Fruit fly (Drosophila melanogaster) whole organism, embryonic: ENCODE measurements around the gene Syt12.

Experiments used
- B-H2 ChIP-seq: fragments of 200-800 bp; sonication (Bioruptor generic); optimal IDR thresholded peaks from 2 replicates; lab custom pipeline; 2018; ENCODE audit warnings: missing biosample characterization, mild to moderate bottlenecking, missing genetic modification characterization
- CG11456 ChIP-seq: fragments of 200-800 bp; sonication (Bioruptor generic); IDR thresholded peaks from 3 replicates; pipeline ENCODE4 v1.3.6; 2022; ENCODE audit warnings: missing biosample characterization, missing genetic modification characterization
- CG11504 ChIP-seq: fragments of 200-800 bp; sonication (Bioruptor generic); optimal IDR thresholded peaks from 3 replicates; lab custom pipeline; 2019; ENCODE audit warnings: missing biosample characterization, mild to moderate bottlenecking, missing genetic modification characterization, moderate library complexity
- CG12155 ChIP-seq: fragments of 200-800 bp; sonication (Bioruptor generic); optimal IDR thresholded peaks from 3 replicates; lab custom pipeline; 2016; ENCODE audit warnings: missing biosample characterization, missing genetic modification characterization
- CG1233 ChIP-seq: fragments of 200-800 bp; sonication (Bioruptor generic); optimal IDR thresholded peaks from 4 replicates; lab custom pipeline; 2018; ENCODE audit warnings: missing biosample characterization, mild to moderate bottlenecking, missing genetic modification characterization
- CG15514 ChIP-seq: fragments of 200-800 bp; sonication (Bioruptor generic); optimal IDR thresholded peaks from 3 replicates; lab custom pipeline; 2017; ENCODE audit warnings: missing biosample characterization, missing genetic modification characterization, mild to moderate bottlenecking, moderate library complexity, missing genetic modification reagents
- CG1603 ChIP-seq: fragments of 200-800 bp; sonication (Bioruptor generic); optimal IDR thresholded peaks from 2 replicates; lab custom pipeline; 2019; ENCODE audit warnings: missing biosample characterization, mild to moderate bottlenecking, missing genetic modification characterization, moderate library complexity
- CG16813 ChIP-seq: fragments of 200-800 bp; sonication (Bioruptor generic); IDR thresholded peaks from 3 replicates; pipeline ENCODE4 v1.3.6; 2022; ENCODE audit warnings: missing biosample characterization, missing genetic modification characterization; ENCODE audit not compliant: partially characterized antibody
- CG2120 ChIP-seq: fragments of 200-800 bp; sonication (Bioruptor generic); optimal IDR thresholded peaks from 3 replicates; lab custom pipeline; 2016; ENCODE audit warnings: missing biosample characterization, missing genetic modification characterization
- CG2712 ChIP-seq: fragments of 200-800 bp; optimal IDR thresholded peaks from 3 replicates; lab custom pipeline; 2019; ENCODE audit warnings: missing biosample characterization, mild to moderate bottlenecking, missing genetic modification characterization, moderate library complexity
- CG2889 ChIP-seq: fragments of 200-800 bp; sonication (Bioruptor generic); IDR thresholded peaks from 3 replicates; pipeline ENCODE4 v1.3.6; 2022; ENCODE audit warnings: missing biosample characterization, missing genetic modification characterization
- CG30403 ChIP-seq: fragments of 200-800 bp; sonication (Bioruptor generic); optimal IDR thresholded peaks from 3 replicates; lab custom pipeline; 2016; ENCODE audit warnings: missing biosample characterization, missing genetic modification characterization
- CG3407 ChIP-seq: fragments of 200-800 bp; sonication (Bioruptor generic); optimal IDR thresholded peaks from 2 replicates; lab custom pipeline; 2018; ENCODE audit warnings: missing biosample characterization, mild to moderate bottlenecking, missing genetic modification characterization
- CG34376 ChIP-seq: fragments of 200-800 bp; sonication (Bioruptor generic); optimal IDR thresholded peaks from 2 replicates; lab custom pipeline; 2018; ENCODE audit warnings: missing biosample characterization, mild to moderate bottlenecking, missing genetic modification characterization
- CG5245 ChIP-seq: fragments of 200-800 bp; sonication (Bioruptor generic); optimal IDR thresholded peaks from 3 replicates; lab custom pipeline; 2016; ENCODE audit warnings: missing biosample characterization, missing genetic modification characterization
- CG6254 ChIP-seq: fragments of 200-800 bp; sonication (Bioruptor generic); optimal IDR thresholded peaks from 3 replicates; lab custom pipeline; 2017; ENCODE audit warnings: mild to moderate bottlenecking, missing biosample characterization, missing genetic modification reagents, missing genetic modification characterization
- CG6791 ChIP-seq: fragments of 200-800 bp; sonication (Bioruptor generic); IDR thresholded peaks from 3 replicates; pipeline ENCODE4 v1.3.6; 2022; ENCODE audit warnings: missing biosample characterization, missing genetic modification characterization; ENCODE audit not compliant: partially characterized antibody
- CG9932 ChIP-seq: fragments of 200-800 bp; sonication (Bioruptor generic); IDR thresholded peaks from 2 replicates; pipeline ENCODE4 v1.3.6; 2022; ENCODE audit warnings: missing biosample characterization, missing genetic modification characterization
- CHES-1-like ChIP-seq: fragments of 200-800 bp; sonication (Bioruptor generic); optimal IDR thresholded peaks from 2 replicates; lab custom pipeline; 2016; ENCODE audit warnings: missing biosample characterization, missing genetic modification characterization
- Dll ChIP-seq: fragments of 200-800 bp; sonication (Bioruptor generic); IDR thresholded peaks from 4 replicates; pipeline ENCODE4 v1.3.6; 2022; ENCODE audit warnings: missing biosample characterization, missing genetic modification characterization; ENCODE audit not compliant: partially characterized antibody
- Ets65A ChIP-seq: fragments of 200-800 bp; sonication (Bioruptor generic); peaks from one replicate; lab custom pipeline; 2016; ENCODE audit warnings: missing biosample characterization, missing genetic modification characterization
- Fer1 ChIP-seq: fragments of 200-800 bp; sonication (Bioruptor generic); optimal IDR thresholded peaks from 2 replicates; lab custom pipeline; 2017; ENCODE audit warnings: missing biosample characterization, mild to moderate bottlenecking, missing genetic modification characterization
- HmgD ChIP-seq: fragments of 200-800 bp; sonication (Bioruptor generic); optimal IDR thresholded peaks from 3 replicates; lab custom pipeline; 2016; ENCODE audit warnings: missing biosample characterization, missing genetic modification characterization
- Hr3 ChIP-seq: fragments of 200-800 bp; sonication (Bioruptor generic); optimal IDR thresholded peaks from 3 replicates; lab custom pipeline; 2016; ENCODE audit warnings: missing biosample characterization, missing genetic modification characterization
- Lhr ChIP-seq: fragments of 200-800 bp; sonication (Bioruptor generic); optimal IDR thresholded peaks from 3 replicates; lab custom pipeline; 2017; ENCODE audit warnings: mild to moderate bottlenecking, missing biosample characterization, missing genetic modification reagents, missing genetic modification characterization
- MTF-1 ChIP-seq: fragments of 200-800 bp; sonication (Bioruptor generic); optimal IDR thresholded peaks from 2 replicates; lab custom pipeline; 2018; ENCODE audit warnings: missing biosample characterization, mild to moderate bottlenecking, missing genetic modification characterization, borderline replicate concordance
- Myb ChIP-seq: fragments of 200-800 bp; sonication (Bioruptor generic); optimal IDR thresholded peaks from 2 replicates; lab custom pipeline; 2016; ENCODE audit warnings: missing biosample characterization, missing genetic modification characterization
- NfI ChIP-seq: fragments of 200-800 bp; sonication (Bioruptor generic); optimal IDR thresholded peaks from 3 replicates; lab custom pipeline; 2018; ENCODE audit warnings: missing biosample characterization, mild to moderate bottlenecking, missing genetic modification characterization, moderate library complexity
- Ptx1 ChIP-seq: fragments of 200-800 bp; sonication (Bioruptor generic); IDR thresholded peaks from 2 replicates; pipeline ENCODE4 v1.3.6; 2022; ENCODE audit warnings: missing biosample characterization, missing genetic modification characterization
- Usf ChIP-seq: fragments of 200-800 bp; sonication (Bioruptor generic); optimal IDR thresholded peaks from 2 replicates; lab custom pipeline; 2017; ENCODE audit warnings: missing genotype, missing biosample characterization, missing genetic modification characterization
- abd-A ChIP-seq: fragments of 200-800 bp; sonication (Bioruptor generic); optimal IDR thresholded peaks from 3 replicates; lab custom pipeline; 2019; ENCODE audit warnings: missing biosample characterization, mild to moderate bottlenecking, missing genetic modification characterization, moderate library complexity
- amos ChIP-seq: fragments of 200-800 bp; sonication (Bioruptor generic); IDR thresholded peaks from 2 replicates; pipeline ENCODE4 v1.3.6; 2022; ENCODE audit warnings: missing biosample characterization, missing genetic modification characterization; ENCODE audit not compliant: partially characterized antibody
- az2 ChIP-seq: fragments of 200-800 bp; sonication (Bioruptor generic); optimal IDR thresholded peaks from 3 replicates; lab custom pipeline; 2016; ENCODE audit warnings: missing biosample characterization, missing genetic modification characterization
- bcd ChIP-seq: fragments of 200-800 bp; sonication (Bioruptor generic); optimal IDR thresholded peaks from 2 replicates; lab custom pipeline; 2017; ENCODE audit warnings: missing biosample characterization, mild to moderate bottlenecking, missing genetic modification characterization
- dpn ChIP-seq, 2 experiments: fragments of 200-800 bp; sonication (Bioruptor generic); optimal IDR thresholded peaks; 3 replicates each; lab custom pipeline; 2016; ENCODE audit warnings: missing biosample characterization in 2 of 2, missing genetic modification characterization in 2 of 2
- ewg ChIP-seq: fragments of 200-800 bp; sonication (Bioruptor generic); optimal IDR thresholded peaks from 3 replicates; lab custom pipeline; 2017; ENCODE audit warnings: mild to moderate bottlenecking, missing biosample characterization, missing genetic modification reagents, missing genetic modification characterization
- gce ChIP-seq: fragments of 200-800 bp; sonication (Bioruptor generic); IDR thresholded peaks from 3 replicates; pipeline ENCODE4 v1.3.6; 2022; ENCODE audit warnings: missing biosample characterization, missing genetic modification characterization
- gfzf ChIP-seq: fragments of 200-800 bp; sonication (Bioruptor generic); optimal IDR thresholded peaks from 2 replicates; lab custom pipeline; 2016; ENCODE audit warnings: missing biosample characterization, mild to moderate bottlenecking, missing genetic modification characterization, moderate library complexity
- jumu ChIP-seq: fragments of 200-800 bp; sonication (Bioruptor generic); optimal IDR thresholded peaks from 3 replicates; lab custom pipeline; 2016; ENCODE audit warnings: missing biosample characterization, missing genetic modification characterization
- lilli ChIP-seq: fragments of 200-800 bp; sonication (Bioruptor generic); optimal IDR thresholded peaks from 3 replicates; lab custom pipeline; 2016; ENCODE audit warnings: missing biosample characterization, missing genetic modification characterization
- luna ChIP-seq: fragments of 200-800 bp; sonication (Bioruptor generic); optimal IDR thresholded peaks from 2 replicates; lab custom pipeline; 2016; ENCODE audit warnings: missing biosample characterization, missing genetic modification characterization
- mam ChIP-seq: fragments of 200-800 bp; sonication (Bioruptor generic); optimal IDR thresholded peaks from 3 replicates; lab custom pipeline; 2016; ENCODE audit warnings: missing biosample characterization, missing genetic modification characterization
- nmo ChIP-seq: fragments of 200-800 bp; sonication (Bioruptor generic); optimal IDR thresholded peaks from 2 replicates; lab custom pipeline; 2018; ENCODE audit warnings: missing biosample characterization, mild to moderate bottlenecking, missing genetic modification characterization, moderate library complexity
- pfk ChIP-seq: fragments of 200-800 bp; sonication (Bioruptor generic); optimal IDR thresholded peaks from 2 replicates; lab custom pipeline; 2018; ENCODE audit warnings: missing biosample characterization, mild to moderate bottlenecking, missing genetic modification characterization, moderate library complexity
- pho ChIP-seq: fragments of 200-800 bp; sonication (Bioruptor generic); optimal IDR thresholded peaks from 2 replicates; lab custom pipeline; 2016; ENCODE audit warnings: missing biosample characterization, missing genetic modification characterization
- pzg ChIP-seq: fragments of 200-800 bp; sonication (Bioruptor generic); optimal IDR thresholded peaks from 3 replicates; lab custom pipeline; 2018; ENCODE audit warnings: missing biosample characterization, mild to moderate bottlenecking, missing genetic modification characterization, moderate library complexity
- slou ChIP-seq: fragments of 200-800 bp; sonication (Bioruptor generic); optimal IDR thresholded peaks from 3 replicates; lab custom pipeline; 2016; ENCODE audit warnings: missing biosample characterization, missing genetic modification characterization
- slp2 ChIP-seq: fragments of 200-800 bp; sonication (Bioruptor generic); optimal IDR thresholded peaks from 2 replicates; lab custom pipeline; 2016; ENCODE audit warnings: missing biosample characterization, missing genetic modification characterization
- vnd ChIP-seq: fragments of 200-800 bp; sonication (Bioruptor generic); IDR thresholded peaks from 3 replicates; pipeline ENCODE4 v1.3.6; 2022; ENCODE audit warnings: missing biosample characterization, missing genetic modification characterization; ENCODE audit not compliant: partially characterized antibody
- wek ChIP-seq: fragments of 200-800 bp; sonication (Bioruptor generic); optimal IDR thresholded peaks from 3 replicates; lab custom pipeline; 2018; ENCODE audit warnings: missing biosample characterization, mild to moderate bottlenecking, missing genetic modification characterization, moderate library complexity

Syt12 gene

dm6 chrX:13329572-13330046 is 29.4 kb upstream of the Syt12 start, which contains the start of gene Prx2 (continued):
- TF ChIP-seq gce (GFP tag; lab: Robert Waterston, UW) (0 out of 3 replicates have a peak, but pooled peaks have one; percentile 8), CG1603 (tag; lab: Kevin White, UChicago) (peak; percentile 39), Ptx1 (peak; percentile 57), slp2 (GFP tag; lab: Kevin White, UChicago) (no peak), CG5245 (no peak), Myb (GFP tag; lab: Kevin White, UChicago) (peak; percentile 57), az2 (GFP tag; lab: Kevin White, UChicago) (no peak), lilli (GFP tag; lab: Kevin White, UChicago) (peak; percentile 7), CG11504 (peak; percentile 48), Hr3 (GFP tag; lab: Kevin White, UChicago) (peak; percentile 1), bcd (GFP tag; lab: Kevin White, UChicago) (peak; percentile 56), Lhr (GFP tag; lab: Kevin White, UChicago) (peak; percentile 32), Dll (GFP tag; lab: Robert Waterston, UW) (peak; percentile 75), slou (peak; percentile 25), vnd (peak; percentile 71), ewg (GFP tag; lab: Kevin White, UChicago) (no peak), jumu (GFP tag; lab: Kevin White, UChicago) (no peak), CG9932 (GFP tag; lab: Robert Waterston, UW) (peak; percentile 62), CG6254 (GFP tag; lab: Kevin White, UChicago) (no peak), pzg (GFP tag; lab: Kevin White, UChicago) (peak; percentile 85), nmo (GFP tag; lab: Kevin White, UChicago) (peak; percentile 13), MTF-1 (GFP tag; lab: Kevin White, UChicago) (peak; percentile 32), pfk (GFP tag; lab: Kevin White, UChicago) (peak; percentile 28), CG1233 (GFP tag; lab: Kevin White, UChicago) (no peak), amos (peak; percentile 87; the same call in 1 of the 2 replicates), CHES-1-like (GFP tag; lab: Kevin White, UChicago) (no peak), CG2120 (GFP tag; lab: Kevin White, UChicago) (peak; percentile 41), CG30403 (GFP tag; lab: Kevin White, UChicago) (peak; percentile 16), abd-A (tag; lab: Kevin White, UChicago) (peak; percentile 19), wek (GFP tag; lab: Kevin White, UChicago) (no peak), CG2712 (tag; lab: Kevin White, UChicago) (peak; percentile 7), NfI (GFP tag; lab: Kevin White, UChicago) (peak; percentile 6), Usf (GFP tag; lab: Kevin White, UChicago) (no peak), B-H2 (GFP tag; lab: Kevin White, UChicago) (peak; percentile 34), HmgD (GFP tag; lab: Kevin White, UChicago) (peak; percentile 6), CG15514 (GFP tag; lab: Kevin White, UChicago) (peak; percentile 72), CG11456 (GFP tag; lab: Robert Waterston, UW) (peak; percentile 69; the same call in 2 of the 3 replicates), CG16813 (GFP tag; lab: Robert Waterston, UW) (peak; percentile 71), luna (GFP tag; lab: Kevin White, UChicago) (peak; percentile 18), CG34376 (GFP tag; lab: Kevin White, UChicago) (peak; percentile 58), CG2889 (GFP tag; lab: Robert Waterston, UW) (no peak), CG6791 (GFP tag; lab: Robert Waterston, UW) (peak; percentile 78), dpn (GFP tag; optimal IDR thresholded peaks at IDR 0.05; lab: Kevin White, UChicago) (peak in 1 of 2 experiments; percentile 30), mam (GFP tag; lab: Kevin White, UChicago) (peak; percentile 36), pho (GFP tag; lab: Kevin White, UChicago) (peak; percentile 1), Ets65A (GFP tag; lab: Kevin White, UChicago) (peak; percentile 85), CG12155 (GFP tag; lab: Kevin White, UChicago) (peak; percentile 25), CG3407 (GFP tag; lab: Kevin White, UChicago) (no peak), Fer1 (GFP tag; lab: Kevin White, UChicago) (peak; percentile 8), gfzf (peak; percentile 57)
